Worm (Caenorhabditis elegans): ENCODE data around the gene W04B5.5.

The W04B5.5 gene

DNA sequence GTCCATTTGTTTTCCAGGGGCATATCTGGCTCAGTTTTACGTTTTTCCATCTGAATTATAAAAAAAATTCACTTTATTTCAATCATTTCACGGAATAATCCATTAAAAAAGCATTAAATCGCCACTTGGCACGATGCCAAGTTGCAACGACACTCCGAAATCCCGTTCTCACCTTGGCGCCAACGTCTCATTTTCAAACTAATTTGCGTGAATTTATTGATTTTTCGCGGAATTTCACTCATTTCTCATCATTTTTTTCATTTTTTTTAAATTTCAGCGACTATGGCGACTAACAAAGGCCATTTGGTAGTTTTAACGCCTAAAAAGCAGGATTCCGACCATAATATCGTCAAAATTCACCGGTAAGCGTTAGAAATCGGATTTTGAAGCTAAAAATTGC lies 42.1 kb downstream of the W04B5.5 start, which contains the start of gene H14E04.2 (continued):
- TF ChIP-seq F13H6.1 (tag; optimal IDR thresholded peaks at IDR 0.05), result peak; percentile 66
- peak; percentile 84 for TF ChIP-seq sma-3 (GFP tag; optimal IDR thresholded peaks at IDR 0.05)
- TF ChIP-seq nhr-21 (tag; optimal IDR thresholded peaks at IDR 0.05), result peak; percentile 82
- peak; percentile 47 for TF ChIP-seq blmp-1 (tag; optimal IDR thresholded peaks at IDR 0.05; ENCODE audit: insufficient read depth)
- TF ChIP-seq sma-9 (GFP tag; optimal IDR thresholded peaks at IDR 0.05), result no peak
- no peak for TF ChIP-seq sma-9 (tag; optimal IDR thresholded peaks at IDR 0.05)
- no peak for TF ChIP-seq mbf-1 (tag; optimal IDR thresholded peaks at IDR 0.05)
- no peak for TF ChIP-seq egl-27 (tag; optimal IDR thresholded peaks at IDR 0.05)
- peak; percentile 50 for TF ChIP-seq nhr-25 (tag; optimal IDR thresholded peaks at IDR 0.05)
- TF ChIP-seq skn-1 (tag; optimal IDR thresholded peaks at IDR 0.05), result no peak
- TF ChIP-seq lin-11 (tag; optimal IDR thresholded peaks at IDR 0.05), result peak; percentile 55
- no peak for TF ChIP-seq nhr-10 (tag; optimal IDR thresholded peaks at IDR 0.05)
- peak; percentile 80 to 87 for TF ChIP-seq lsy-2 (tag; optimal IDR thresholded peaks at IDR 0.05)
- TF ChIP-seq elt-1 (tag; optimal IDR thresholded peaks at IDR 0.05), result no peak
- no peak for TF ChIP-seq unc-39 (tag; optimal IDR thresholded peaks at IDR 0.05)
- no peak for TF ChIP-seq nhr-77 (tag; optimal IDR thresholded peaks at IDR 0.05)
- TF ChIP-seq R02D3.7 (tag; optimal IDR thresholded peaks at IDR 0.05), result peak; percentile 25
- TF ChIP-seq ztf-4 (tag; optimal IDR thresholded peaks at IDR 0.05), result peak; percentile 17
- TF ChIP-seq ztf-1 (GFP tag; conservative IDR thresholded peaks at IDR 0.05), result no peak
- TF ChIP-seq sem-4 (tag; optimal IDR thresholded peaks at IDR 0.05), result peak; percentile 74
- peak; percentile 13 for TF ChIP-seq ama-1 (optimal IDR thresholded peaks at IDR 0.05)
- peak; percentile 74 for TF ChIP-seq ceh-16 (tag; optimal IDR thresholded peaks at IDR 0.05)
- TF ChIP-seq unc-55 (GFP tag; optimal IDR thresholded peaks at IDR 0.05), result peak; percentile 87
- peak; percentile 86 for TF ChIP-seq C34F6.9 (tag; optimal IDR thresholded peaks at IDR 0.05)
- TF ChIP-seq nhr-129 (tag; optimal IDR thresholded peaks at IDR 0.05), result peak; percentile 72
- no peak for TF ChIP-seq Y55F3AM.14 (GFP tag; optimal IDR thresholded peaks at IDR 0.05)
- peak; percentile 93 for TF ChIP-seq gmeb-1 (tag; optimal IDR thresholded peaks at IDR 0.05)

DNA sequence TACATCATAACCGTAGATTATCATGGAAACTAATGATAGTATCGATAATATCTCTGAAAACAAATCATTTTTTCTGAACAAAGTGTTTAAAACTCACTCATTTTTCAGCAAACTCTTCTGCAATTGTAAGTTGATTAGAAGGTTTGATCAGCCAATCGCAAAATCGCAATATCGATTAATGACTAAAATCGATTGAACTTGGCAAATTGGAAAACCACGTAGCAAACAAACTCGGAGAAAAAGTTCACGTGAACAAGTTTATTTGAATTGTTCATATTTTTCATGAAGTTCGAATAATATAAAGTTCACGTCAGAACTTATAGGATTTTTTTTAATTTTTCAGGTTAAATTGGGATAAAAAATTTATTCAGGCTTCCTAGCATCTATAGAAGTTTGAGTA lies 46.1 kb downstream of the W04B5.5 start, which contains the start of gene H04J21.1:
TSS of gene H04J21.1 (minus strand) at position 101 of the 400 bp plus-strand sequence.
- TF ChIP-seq F13H6.1 (tag; optimal IDR thresholded peaks at IDR 0.05), result no peak
- TF ChIP-seq mdl-1 (tag; optimal IDR thresholded peaks at IDR 0.05), result no peak
- no peak for TF ChIP-seq skn-1 (tag; optimal IDR thresholded peaks at IDR 0.05)
- no peak for TF ChIP-seq nhr-12 (tag; optimal IDR thresholded peaks at IDR 0.05)
- TF ChIP-seq C34F6.9 (tag; optimal IDR thresholded peaks at IDR 0.05), result no peak
- TF ChIP-seq ztf-1 (GFP tag; conservative IDR thresholded peaks at IDR 0.05), result no peak
- TF ChIP-seq ztf-11 (tag; optimal IDR thresholded peaks at IDR 0.05), result no peak
- TF ChIP-seq sma-3 (GFP tag; optimal IDR thresholded peaks at IDR 0.05), result no peak
- no peak for TF ChIP-seq R02D3.7 (tag; optimal IDR thresholded peaks at IDR 0.05)
- no peak for TF ChIP-seq snpc-4 (tag; optimal IDR thresholded peaks at IDR 0.05)
- TF ChIP-seq ceh-16 (tag; optimal IDR thresholded peaks at IDR 0.05), result no peak
- no peak for TF ChIP-seq elt-3 (tag; optimal IDR thresholded peaks at IDR 0.05)
- TF ChIP-seq nhr-11 (tag; optimal IDR thresholded peaks at IDR 0.05), result no peak
- TF ChIP-seq Y55F3AM.14 (GFP tag; optimal IDR thresholded peaks at IDR 0.05), result no peak
- TF ChIP-seq nhr-25 (tag; optimal IDR thresholded peaks at IDR 0.05), result no peak
- no peak for TF ChIP-seq lsy-2 (tag; optimal IDR thresholded peaks at IDR 0.05)

DNA sequence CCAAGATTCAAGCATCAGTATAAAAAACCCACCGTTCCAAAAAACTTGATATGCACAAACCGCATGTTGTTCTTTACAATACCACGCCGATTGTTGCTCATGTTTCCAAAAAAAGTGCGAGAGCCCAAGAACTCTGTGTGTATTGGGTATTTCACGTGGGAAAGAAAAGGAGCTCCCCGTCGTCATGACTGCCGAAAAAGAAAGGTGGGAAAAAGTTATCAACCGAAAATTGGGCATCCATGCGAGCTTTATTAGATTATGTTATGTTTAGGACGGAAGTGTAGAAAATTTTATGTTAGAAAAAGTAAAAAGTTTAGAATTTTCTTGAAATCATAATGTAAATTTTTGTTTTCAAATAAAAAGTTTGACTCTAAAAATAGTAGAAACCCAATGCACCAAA lies 49.6 kb downstream of the W04B5.5 start, which contains the start of gene H04J21.4:
TSS of gene H04J21.4 (minus strand) at position 101 of the 400 bp plus-strand sequence.
- TF ChIP-seq ZK546.5 (tag; optimal IDR thresholded peaks at IDR 0.05) (no peak), unc-39 (tag; optimal IDR thresholded peaks at IDR 0.05) (no peak), elt-1 (tag; optimal IDR thresholded peaks at IDR 0.05) (no peak), mdl-1 (tag; optimal IDR thresholded peaks at IDR 0.05) (no peak), ama-1 (optimal IDR thresholded peaks at IDR 0.05) (no peak), sma-3 (GFP tag; optimal IDR thresholded peaks at IDR 0.05) (no peak), fos-1 (tag; optimal IDR thresholded peaks at IDR 0.05) (no peak)

DNA sequence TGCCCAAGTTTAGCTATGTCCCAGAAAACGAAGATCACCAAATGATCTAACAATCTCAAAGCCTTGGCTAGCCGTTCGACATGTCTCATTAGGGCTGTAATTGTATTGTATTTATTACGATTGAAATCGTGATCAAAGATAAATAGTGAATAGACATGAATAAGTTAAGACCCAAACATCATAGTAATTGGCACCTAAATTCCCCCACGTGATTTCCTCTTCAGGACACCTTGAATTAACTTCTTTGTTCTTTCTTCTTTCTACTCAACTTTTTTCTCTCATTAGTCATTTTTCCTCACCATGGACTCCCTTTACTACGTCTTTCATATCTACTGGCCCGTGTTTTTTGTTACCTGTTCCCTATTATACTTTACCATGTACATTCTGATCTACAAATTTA lies 55.4 kb downstream of the W04B5.5 start, which contains the start of gene srd-69:
TSS of gene srd-69 (plus strand) at position 301 of the 400 bp plus-strand sequence.
- TF ChIP-seq sem-4 (tag; optimal IDR thresholded peaks at IDR 0.05) (no peak), alr-1 (tag; optimal IDR thresholded peaks at IDR 0.05) (no peak), nhr-77 (tag; optimal IDR thresholded peaks at IDR 0.05) (no peak), elt-1 (tag; optimal IDR thresholded peaks at IDR 0.05) (no peak), mdl-1 (tag; optimal IDR thresholded peaks at IDR 0.05) (no peak), crh-2 (tag; optimal IDR thresholded peaks at IDR 0.05) (no peak), Y55F3AM.14 (GFP tag; optimal IDR thresholded peaks at IDR 0.05) (no peak)
